Worm (Caenorhabditis elegans): ENCODE results near the gene slo-2.

The slo-2 gene

ce11 chrX:11367640-11368039 is 38.1 kb downstream of the slo-2 start:
- TF ChIP-seq unc-62 (GFP tag; optimal IDR thresholded peaks at IDR 0.05): no peak

ce11 chrX:11367087-11367486 is 38.6 kb downstream of the slo-2 start:
- no peak for TF ChIP-seq unc-62 (GFP tag; optimal IDR thresholded peaks at IDR 0.05)

- no peak for TF ChIP-seq unc-62 (GFP tag; optimal IDR thresholded peaks at IDR 0.05)
Measured at ce11 chrX:11365995-11366394, 39.7 kb downstream of the slo-2 start.

ce11 chrX:11364914-11365313 is 40.8 kb downstream of the slo-2 start:
- no peak for TF ChIP-seq unc-62 (GFP tag; optimal IDR thresholded peaks at IDR 0.05)

ce11 chrX:11357516-11357915 is 48.2 kb downstream of the slo-2 start, which contains the start of gene pgp-4:
TSS of gene pgp-4 (plus strand) at chrX:11357816.
- no peak for TF ChIP-seq unc-62 (GFP tag; optimal IDR thresholded peaks at IDR 0.05)

- TF ChIP-seq unc-62 (GFP tag; optimal IDR thresholded peaks at IDR 0.05): no peak
Measured at ce11 chrX:11355856-11356255, 49.9 kb downstream of the slo-2 start.

- TF ChIP-seq unc-62 (GFP tag; optimal IDR thresholded peaks at IDR 0.05): no peak
Measured at ce11 chrX:11351856-11352255, 53.9 kb downstream of the slo-2 start, which contains the start of gene pgp-3. TSS of gene pgp-3 (plus strand) at chrX:11352156.

- no peak for TF ChIP-seq unc-62 (GFP tag; optimal IDR thresholded peaks at IDR 0.05)
Measured at ce11 chrX:11351288-11351687, 54.4 kb downstream of the slo-2 start.

ce11 chrX:11346155-11346554 is 59.6 kb downstream of the slo-2 start, which contains the start of gene oct-2:
TSS of gene oct-2 (plus strand) at chrX:11346455.
- TF ChIP-seq unc-62 (GFP tag; optimal IDR thresholded peaks at IDR 0.05): no peak

ce11 chrX:11345471-11345870 is 60.3 kb downstream of the slo-2 start:
- TF ChIP-seq unc-62 (GFP tag; optimal IDR thresholded peaks at IDR 0.05): no peak

- TF ChIP-seq unc-62 (GFP tag; optimal IDR thresholded peaks at IDR 0.05): no peak
Measured at ce11 chrX:11344899-11345298, 60.8 kb downstream of the slo-2 start.
